Worm (Caenorhabditis elegans): ENCODE results near the gene F53C3.3.

DNA sequence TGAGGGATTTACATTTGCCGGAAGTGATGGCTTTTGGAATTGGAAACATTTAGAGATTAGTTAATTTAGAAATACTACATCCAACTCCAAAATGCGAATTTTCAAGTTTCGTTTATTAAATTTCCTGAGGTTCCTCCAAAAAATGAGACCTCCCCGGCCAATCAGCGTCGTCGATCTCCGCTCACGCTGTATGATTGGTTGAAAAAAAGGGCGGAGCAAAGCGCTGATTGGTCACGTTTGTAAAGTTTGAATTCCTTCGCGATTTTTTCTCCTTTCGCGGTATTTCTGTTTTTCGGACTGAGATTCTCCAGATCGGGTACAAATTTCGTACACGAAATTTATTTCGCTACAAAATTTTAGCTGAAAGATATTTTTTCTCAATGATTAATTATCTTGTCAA is 44.7 kb downstream of the F53C3.3 start:
- TF ChIP-seq ztf-11 (tag; optimal IDR thresholded peaks at IDR 0.05) (no peak), nhr-237 (tag; optimal IDR thresholded peaks at IDR 0.05) (no peak), zag-1 (tag; optimal IDR thresholded peaks at IDR 0.05) (no peak), fos-1 (tag; optimal IDR thresholded peaks at IDR 0.05) (no peak), hlh-30 (tag; optimal IDR thresholded peaks at IDR 0.05; ENCODE audit: insufficient read depth) (no peak), jun-1 (tag; optimal IDR thresholded peaks at IDR 0.05) (no peak), nhr-76 (tag; optimal IDR thresholded peaks at IDR 0.05) (no peak), dpl-1 (GFP tag; optimal IDR thresholded peaks at IDR 0.05) (no peak), unc-62 (GFP tag; optimal IDR thresholded peaks at IDR 0.05 in 1 of 2) (no peak), unc-62 (tag; optimal IDR thresholded peaks at IDR 0.05) (no peak), pqm-1 (tag; optimal IDR thresholded peaks at IDR 0.05) (no peak), duxl-1 (tag; optimal IDR thresholded peaks at IDR 0.05; ENCODE audit: poor library complexity) (no peak)
